Worm (Caenorhabditis elegans): ENCODE results near the gene C29E4.17.

- TF ChIP-seq nhr-77 (tag; optimal IDR thresholded peaks at IDR 0.05) (no peak), nhr-11 (tag; optimal IDR thresholded peaks at IDR 0.05) (no peak), lin-39 (tag; optimal IDR thresholded peaks at IDR 0.05) (no peak), aly-2 (tag; optimal IDR thresholded peaks at IDR 0.05) (no peak), ztf-11 (tag; optimal IDR thresholded peaks at IDR 0.05) (no peak), zag-1 (tag; optimal IDR thresholded peaks at IDR 0.05) (no peak), F13H6.1 (tag; optimal IDR thresholded peaks at IDR 0.05) (no peak), mdl-1 (tag; optimal IDR thresholded peaks at IDR 0.05) (no peak), elt-1 (tag; optimal IDR thresholded peaks at IDR 0.05) (no peak), ZK546.5 (tag; optimal IDR thresholded peaks at IDR 0.05) (no peak), skn-1 (tag; optimal IDR thresholded peaks at IDR 0.05) (no peak), fos-1 (tag; optimal IDR thresholded peaks at IDR 0.05) (no peak), lsy-2 (tag; optimal IDR thresholded peaks at IDR 0.05) (no peak), alr-1 (tag; optimal IDR thresholded peaks at IDR 0.05) (no peak)
Measured at ce11 chrIII:7913488-7913887, 8.8 kb upstream of the C29E4.17 start, which contains the start of gene ZK688.12.
